Worm (Caenorhabditis elegans) whole organism, young adult: Measurements from ENCODE around the gene K02G10.5.

Experiments
- B0035.1 ChIP-seq: sonication (generic microtip); optimal IDR thresholded peaks from 2 replicates; lab custom pipeline; 2016; ENCODE audit warnings: missing genetic modification characterization, mild to moderate bottlenecking, missing compliant biosample characterization, missing genotype, missing genetic modification reagents
- C06A6.2 ChIP-seq: fragments of 200-800 bp; sonication (Bioruptor generic); conservative IDR thresholded peaks from 2 replicates; pipeline ENCODE4 v1.3.6; 2022; ENCODE audit warnings: missing genetic modification characterization, missing compliant biosample characterization
- D2030.7 ChIP-seq: fragments of 200-800 bp; sonication (Bioruptor generic); IDR thresholded peaks from 2 replicates; pipeline ENCODE4 v1.3.6; 2022; ENCODE audit warnings: missing genetic modification reagents, missing genetic modification characterization, missing compliant biosample characterization
- F39B2.1 ChIP-seq: fragments of 200-800 bp; sonication (Bioruptor generic); IDR thresholded peaks from 2 replicates; pipeline ENCODE4 v1.3.6; 2022; ENCODE audit warnings: missing genetic modification reagents, missing genetic modification characterization, missing compliant biosample characterization
- F52B5.7 ChIP-seq: sonication (generic microtip); optimal IDR thresholded peaks from 2 replicates; lab custom pipeline; 2016; ENCODE audit warnings: mild to moderate bottlenecking, missing genetic modification characterization, missing compliant biosample characterization
- F57A8.1 ChIP-seq: fragments of 200-800 bp; sonication (Bioruptor generic); optimal IDR thresholded peaks from 2 replicates; lab custom pipeline; 2018; ENCODE audit warnings: mild to moderate bottlenecking, missing genetic modification characterization, moderate library complexity, missing compliant biosample characterization
- T26A5.8 ChIP-seq: sonication (generic microtip); optimal IDR thresholded peaks from 2 replicates; lab custom pipeline; 2016; ENCODE audit warnings: missing genetic modification characterization, missing compliant biosample characterization
- Y56A3A.18 ChIP-seq: fragments of 200-800 bp; sonication (Bioruptor generic); IDR thresholded peaks from 2 replicates; pipeline ENCODE4 v1.3.6; 2022; ENCODE audit warnings: missing genetic modification reagents, missing genetic modification characterization, missing compliant biosample characterization
- Y67H2A.10 ChIP-seq: fragments of 200-800 bp; sonication (Bioruptor generic); conservative IDR thresholded peaks from 2 replicates; pipeline ENCODE4 v1.3.6; 2022; ENCODE audit warnings: missing genetic modification reagents, missing genetic modification characterization, missing compliant biosample characterization
- Y95B8A.8 ChIP-seq: fragments of 200-800 bp; sonication (Bioruptor generic); IDR thresholded peaks from 2 replicates; pipeline ENCODE4 v1.3.6; 2022; ENCODE audit warnings: missing genetic modification reagents, missing genetic modification characterization, missing compliant biosample characterization
- akir-1 ChIP-seq: fragments of 200-800 bp; sonication (Bioruptor generic); optimal IDR thresholded peaks from 2 replicates; lab custom pipeline; 2018; ENCODE audit warnings: mild to moderate bottlenecking, missing genetic modification characterization, moderate library complexity, missing compliant biosample characterization
- aptf-3 ChIP-seq: fragments of 200-800 bp; sonication (Bioruptor generic); IDR thresholded peaks from 2 replicates; pipeline ENCODE4 v1.3.6; 2022; ENCODE audit warnings: missing genetic modification characterization, missing compliant biosample characterization
- atf-7 ChIP-seq: sonication (generic microtip); optimal IDR thresholded peaks from 2 replicates; lab custom pipeline; 2017; ENCODE audit warnings: mild to moderate bottlenecking, missing genetic modification characterization, missing compliant biosample characterization
- attf-6 ChIP-seq: fragments of 200-800 bp; sonication (Bioruptor generic); IDR thresholded peaks from 2 replicates; pipeline ENCODE4 v1.3.6; 2022; ENCODE audit warnings: missing genetic modification reagents, missing genetic modification characterization, missing compliant biosample characterization
- cebp-1 ChIP-seq, 2 experiments: fragments of 200-800 bp in 1 of 2; sonication (Bioruptor generic) in 1 of 2; sonication (generic microtip) in 1 of 2; IDR thresholded peaks in 1 of 2; optimal IDR thresholded peaks in 1 of 2; 2 replicates each; pipeline versions ENCODE4 v1.3.6 to Lab custom; 2017 to 2022; ENCODE audit warnings: missing compliant biosample characterization in 2 of 2, missing genetic modification characterization in 2 of 2, mild to moderate bottlenecking in 1 of 2, missing genetic modification reagents in 1 of 2, moderate library complexity in 1 of 2
- ceh-27 ChIP-seq: fragments of 200-800 bp; sonication (Bioruptor generic); optimal IDR thresholded peaks from 2 replicates; lab custom pipeline; 2018; ENCODE audit warnings: mild to moderate bottlenecking, missing genetic modification characterization, moderate library complexity, missing compliant biosample characterization
- dpl-1 ChIP-seq: fragments of 150-350 bp; optimal IDR thresholded peaks from 2 replicates; lab custom pipeline; 2014; ENCODE audit warnings: missing biosample characterization, missing genetic modification reagents, missing genetic modification characterization
- egl-44 ChIP-seq: fragments of 200-800 bp; sonication (Bioruptor generic); IDR thresholded peaks from 2 replicates; pipeline ENCODE4 v1.3.6; 2022; ENCODE audit warnings: missing genetic modification reagents, missing genetic modification characterization, missing compliant biosample characterization
- ekl-4 ChIP-seq: fragments of 200-800 bp; sonication (Bioruptor generic); IDR thresholded peaks from 2 replicates; pipeline ENCODE4 v1.3.6; 2022; ENCODE audit warnings: missing genetic modification reagents, missing genetic modification characterization, missing compliant biosample characterization
- fkh-3 ChIP-seq: sonication (generic microtip); optimal IDR thresholded peaks from 2 replicates; lab custom pipeline; 2016; ENCODE audit warnings: mild to moderate bottlenecking, missing genetic modification characterization, missing compliant biosample characterization
- gei-17 ChIP-seq: fragments of 200-800 bp; sonication (Bioruptor generic); optimal IDR thresholded peaks from 2 replicates; lab custom pipeline; 2018; ENCODE audit warnings: mild to moderate bottlenecking, missing genetic modification characterization, missing compliant biosample characterization
- hmg-20 ChIP-seq: fragments of 200-800 bp; sonication (Bioruptor generic); IDR thresholded peaks from 2 replicates; pipeline ENCODE4 v1.3.6; 2022; ENCODE audit warnings: missing genetic modification reagents, missing genetic modification characterization, missing compliant biosample characterization
- let-526 ChIP-seq: fragments of 200-800 bp; sonication (Bioruptor generic); IDR thresholded peaks from 2 replicates; pipeline ENCODE4 v1.3.6; 2022; ENCODE audit warnings: missing genetic modification reagents, missing genetic modification characterization, missing compliant biosample characterization
- let-607 ChIP-seq, 2 experiments: fragments of 200-800 bp in 1 of 2; sonication (Bioruptor generic) in 1 of 2; sonication (generic microtip) in 1 of 2; optimal IDR thresholded peaks; 2 replicates each; lab custom pipeline; 2016 to 2018; ENCODE audit warnings: mild to moderate bottlenecking in 2 of 2, missing compliant biosample characterization in 2 of 2, missing genetic modification characterization in 2 of 2, moderate library complexity in 2 of 2, missing genotype in 1 of 2
- lin-40 ChIP-seq: sonication (generic microtip); optimal IDR thresholded peaks from 2 replicates; lab custom pipeline; 2016; ENCODE audit warnings: missing genetic modification characterization, mild to moderate bottlenecking, missing compliant biosample characterization, missing genotype, missing genetic modification reagents
- lin-54 ChIP-seq: fragments of 200-800 bp; sonication (Bioruptor generic); optimal IDR thresholded peaks from 2 replicates; lab custom pipeline; 2018; ENCODE audit warnings: mild to moderate bottlenecking, missing genetic modification characterization, missing compliant biosample characterization
- lir-1 ChIP-seq: fragments of 200-800 bp; sonication (Bioruptor generic); conservative IDR thresholded peaks from 2 replicates; pipeline ENCODE4 v1.3.6; 2022; ENCODE audit warnings: missing genetic modification reagents, missing genetic modification characterization, missing compliant biosample characterization
- lsl-1 ChIP-seq: fragments of 200-800 bp; sonication (Bioruptor generic); optimal IDR thresholded peaks from 2 replicates; lab custom pipeline; 2018; ENCODE audit warnings: mild to moderate bottlenecking, missing genetic modification characterization, moderate library complexity, missing compliant biosample characterization
- lsy-27 ChIP-seq: sonication (generic microtip); optimal IDR thresholded peaks from 2 replicates; lab custom pipeline; 2017; ENCODE audit warnings: missing genetic modification characterization, mild to moderate bottlenecking, missing compliant biosample characterization, antibody characterized with exemption, missing genotype, borderline replicate concordance; ENCODE audit not compliant: insufficient read depth
- nfya-1 ChIP-seq: sonication (generic microtip); optimal IDR thresholded peaks from 2 replicates; lab custom pipeline; 2017; ENCODE audit warnings: antibody characterized with exemption, missing compliant biosample characterization, missing genetic modification characterization, borderline replicate concordance; ENCODE audit not compliant: insufficient read depth
- pbrm-1 ChIP-seq: fragments of 200-800 bp; sonication (Bioruptor generic); IDR thresholded peaks from 2 replicates; pipeline ENCODE4 v1.3.6; 2022; ENCODE audit warnings: missing genetic modification reagents, missing genetic modification characterization, missing compliant biosample characterization
- pha-4 ChIP-seq: fragments of 150-350 bp; sonication (generic microtip); optimal IDR thresholded peaks from 2 replicates; lab custom pipeline; 2014; ENCODE audit warnings: missing biosample characterization, missing genetic modification reagents, missing genetic modification characterization
- rec-8 ChIP-seq, 2 experiments: sonication (generic microtip); optimal IDR thresholded peaks; 2 replicates each; lab custom pipeline; 2016; ENCODE audit warnings: mild to moderate bottlenecking in 2 of 2, missing genetic modification characterization in 2 of 2, missing genetic modification reagents in 2 of 2, missing genotype in 2 of 2, missing biosample characterization in 1 of 2, missing compliant biosample characterization in 1 of 2, moderate library complexity in 1 of 2
- rpc-1 ChIP-seq, 2 experiments: fragments of 150-350 bp in 1 of 2; sonication (generic microtip) in 1 of 2; optimal IDR thresholded peaks; 2 replicates each; lab custom pipeline; 2014 to 2018; ENCODE audit warnings: missing biosample characterization in 1 of 2, missing genetic modification characterization in 1 of 2, missing genetic modification reagents in 1 of 2, missing genotype in 1 of 2
- sdz-38 ChIP-seq: sonication (generic microtip); optimal IDR thresholded peaks from 2 replicates; lab custom pipeline; 2016; ENCODE audit warnings: missing genotype, missing genetic modification characterization, missing compliant biosample characterization
- sea-2 ChIP-seq: fragments of 200-800 bp; sonication (Bioruptor generic); IDR thresholded peaks from 2 replicates; pipeline ENCODE4 v1.3.6; 2022; ENCODE audit warnings: missing genetic modification characterization, missing compliant biosample characterization
- tbx-9 ChIP-seq: sonication (generic microtip); optimal IDR thresholded peaks from 2 replicates; lab custom pipeline; 2016; ENCODE audit warnings: borderline replicate concordance, missing genetic modification characterization, inconsistent platforms, missing compliant biosample characterization
- tlf-1 ChIP-seq: fragments of 200-800 bp; sonication (Bioruptor generic); optimal IDR thresholded peaks from 2 replicates; lab custom pipeline; 2018; ENCODE audit warnings: mild to moderate bottlenecking, missing genetic modification characterization, missing compliant biosample characterization
- zfh-2 ChIP-seq: fragments of 200-800 bp; sonication (Bioruptor generic); conservative IDR thresholded peaks from 2 replicates; pipeline ENCODE4 v1.3.6; 2022; ENCODE audit warnings: missing genetic modification reagents, missing genetic modification characterization, missing compliant biosample characterization
- ztf-18 ChIP-seq: sonication (generic microtip); optimal IDR thresholded peaks from 2 replicates; lab custom pipeline; 2016; ENCODE audit warnings: missing genotype, mild to moderate bottlenecking, missing genetic modification characterization, missing compliant biosample characterization
- ztf-25 ChIP-seq: fragments of 200-800 bp; sonication (Bioruptor generic); IDR thresholded peaks from 2 replicates; pipeline ENCODE4 v1.3.6; 2022; ENCODE audit warnings: missing genetic modification reagents, missing genetic modification characterization, missing compliant biosample characterization
- ztf-28 ChIP-seq: fragments of 200-800 bp; sonication (Bioruptor generic); IDR thresholded peaks from 2 replicates; pipeline ENCODE4 v1.3.6; 2022; ENCODE audit warnings: missing genetic modification reagents, missing genetic modification characterization, missing compliant biosample characterization
- ztf-3 ChIP-seq: fragments of 200-800 bp; sonication (Bioruptor generic); optimal IDR thresholded peaks from 2 replicates; lab custom pipeline; 2018; ENCODE audit warnings: mild to moderate bottlenecking, missing genetic modification characterization, missing compliant biosample characterization

Gene K02G10.5

DNA sequence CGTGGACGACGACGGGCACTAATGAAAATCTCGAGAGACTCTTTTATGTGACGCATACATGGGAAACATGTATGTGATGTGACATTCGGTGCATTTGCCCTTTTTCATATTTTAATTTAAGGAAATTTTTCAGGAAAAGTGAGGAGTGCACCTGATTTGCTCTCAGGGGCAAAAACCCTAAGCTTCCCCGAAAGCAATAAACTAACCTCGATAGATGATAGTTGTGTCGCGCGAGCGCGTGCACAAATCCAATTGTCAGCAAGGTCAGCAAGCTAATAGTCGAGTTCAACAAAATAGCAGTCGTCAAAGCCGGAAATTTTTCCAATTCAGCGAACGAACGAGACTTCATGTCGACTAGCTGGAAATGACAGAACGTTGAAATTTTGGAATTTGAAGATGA, 27.1 kb upstream of the K02G10.5 start:
- TF ChIP-seq Y67H2A.10 (GFP tag; lab: Robert Waterston, UW) (no peak), F39B2.1 (no peak), egl-44 (GFP tag; lab: Robert Waterston, UW) (no peak), tbx-9 (tag; lab: Kevin White, UChicago) (no peak), lsy-27 (tag; lab: Kevin White, UChicago) (no peak), attf-6 (no peak), cebp-1 (GFP tag; IDR thresholded peaks at IDR 0.05; lab: Robert Waterston, UW) (no peak), cebp-1 (tag; optimal IDR thresholded peaks at IDR 0.05; lab: Kevin White, UChicago) (no peak), let-526 (GFP tag; lab: Robert Waterston, UW) (no peak), F52B5.7 (no peak), nfya-1 (tag; lab: Kevin White, UChicago) (no peak), pbrm-1 (no peak), Y56A3A.18 (no peak), D2030.7 (GFP tag; lab: Robert Waterston, UW) (no peak), rec-8 (tag; optimal IDR thresholded peaks at IDR 0.05; lab: Kevin White, UChicago) (no peak), F57A8.1 (no peak), ztf-3 (GFP tag; lab: Kevin White, UChicago) (no peak), ztf-25 (GFP tag; lab: Robert Waterston, UW) (no peak)

DNA sequence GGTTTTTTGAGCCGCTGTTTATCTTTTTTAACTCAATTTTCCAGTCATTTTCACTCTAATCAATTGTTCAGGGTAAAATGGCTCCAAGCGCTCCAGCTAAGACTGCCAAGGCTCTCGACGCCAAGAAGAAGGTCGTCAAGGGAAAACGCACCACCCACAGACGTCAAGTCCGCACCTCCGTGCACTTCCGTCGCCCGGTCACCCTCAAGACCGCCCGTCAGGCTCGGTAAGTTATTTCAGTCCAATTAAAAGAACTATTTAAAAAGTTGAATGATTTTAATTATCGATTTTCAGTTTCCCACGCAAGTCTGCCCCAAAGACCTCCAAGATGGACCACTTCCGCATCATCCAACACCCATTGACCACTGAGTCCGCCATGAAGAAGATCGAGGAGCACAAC, 24.1 kb upstream of the K02G10.5 start, which contains the start of gene rpl-25.1:
TSS of gene rpl-25.1 (plus strand) at position 72 of the 400 bp plus-strand sequence.
- no peak for TF ChIP-seq pha-4 (tag; lab: Kevin White, UChicago)
- peak; percentile 78 for TF ChIP-seq zfh-2 (GFP tag; lab: Robert Waterston, UW)
- no peak for TF ChIP-seq gei-17
- no peak for TF ChIP-seq lin-54 (GFP tag; lab: Kevin White, UChicago)

DNA sequence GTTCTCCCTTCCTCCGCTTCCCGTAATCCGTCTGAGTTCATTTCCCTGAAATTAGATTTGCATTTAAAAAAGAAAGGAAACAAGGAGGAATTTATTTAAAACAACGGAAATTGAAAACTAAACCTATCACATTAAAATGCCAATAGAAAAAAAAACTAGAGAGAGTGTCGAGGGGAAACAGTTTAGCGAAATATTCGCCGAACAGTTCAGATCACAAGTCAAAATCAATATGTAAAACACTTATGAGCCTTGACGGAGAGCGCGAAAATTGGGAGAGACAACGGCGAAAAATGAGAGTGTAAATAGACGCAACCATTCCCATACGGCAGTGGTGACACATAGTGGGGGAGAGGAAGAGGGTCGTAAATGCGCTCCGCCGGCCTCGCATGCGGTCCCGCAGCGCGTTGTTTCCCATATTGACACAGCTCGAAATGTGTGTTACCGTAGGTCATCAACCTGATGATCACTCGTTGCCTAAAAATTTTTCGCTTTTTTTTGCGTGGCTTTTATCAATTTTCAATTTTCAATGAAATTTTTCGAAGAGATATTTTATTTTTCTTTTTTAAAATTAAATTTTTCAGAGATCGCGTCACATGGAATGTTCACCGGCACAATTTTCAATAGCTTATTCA, 20.8 kb upstream of the K02G10.5 start, which contains the start of the genes dnj-14 and glit-1:
TSS of gene dnj-14 (minus strand) at position 51 of the 632 bp plus-strand sequence.
TSS of gene glit-1 (plus strand) at position 582 of the 632 bp plus-strand sequence.
- TF ChIP-seq rpc-1 (optimal IDR thresholded peaks at IDR 0.05; lab: Kevin White, UChicago) (no peak), rpc-1 (tag; optimal IDR thresholded peaks at IDR 0.05; lab: Kevin White, UChicago) (no peak), lsy-27 (tag; lab: Kevin White, UChicago) (no peak), let-607 (tag; optimal IDR thresholded peaks at IDR 0.05; lab: Kevin White, UChicago) (peak; percentile 74 to 80), hmg-20 (0 out of 2 replicates have a peak, but pooled peaks have one; percentile 45), lsl-1 (GFP tag; lab: Kevin White, UChicago) (peak; percentile 28), T26A5.8 (tag; lab: Kevin White, UChicago) (no peak), fkh-3 (no peak), akir-1 (GFP tag; lab: Kevin White, UChicago) (no peak), sea-2 (no peak), Y95B8A.8 (GFP tag; lab: Robert Waterston, UW) (0 out of 2 replicates have a peak, but pooled peaks have one; percentile 35), ztf-25 (GFP tag; lab: Robert Waterston, UW) (no peak), tlf-1 (GFP tag; lab: Kevin White, UChicago) (peak; percentile 53), ztf-28 (GFP tag; lab: Robert Waterston, UW) (no peak), C06A6.2 (GFP tag; lab: Robert Waterston, UW) (no peak), ztf-18 (peak; percentile 57), lin-40 (peak; percentile 81), aptf-3 (GFP tag; lab: Robert Waterston, UW) (no peak), lin-54 (GFP tag; lab: Kevin White, UChicago) (peak; percentile 34), ekl-4 (GFP tag; lab: Robert Waterston, UW) (0 out of 2 replicates have a peak, but pooled peaks have one; percentile 20), atf-7 (tag; lab: Kevin White, UChicago) (peak; percentile 58), ceh-27 (GFP tag; lab: Kevin White, UChicago) (peak; percentile 91), B0035.1 (no peak), lir-1 (GFP tag; lab: Robert Waterston, UW) (peak; percentile 36; the same call in 1 of the 2 replicates), dpl-1 (GFP tag; lab: Kevin White, UChicago) (no peak), sdz-38 (tag; lab: Kevin White, UChicago) (no peak)
